Fruit fly (Drosophila melanogaster) whole organism, embryonic: ENCODE data around the gene p-cup.

Experiments used
- Antp ChIP-seq: fragments of 200-800 bp; sonication (Bioruptor generic); optimal IDR thresholded peaks from 3 replicates; lab custom pipeline; 2016; ENCODE audit warnings: missing biosample characterization, missing genetic modification characterization
- BEAF-32 ChIP-seq: fragments of 200-800 bp; sonication (Bioruptor generic); optimal IDR thresholded peaks from 3 replicates; lab custom pipeline; 2017; ENCODE audit warnings: missing biosample characterization, missing genetic modification characterization, mild to moderate bottlenecking, moderate library complexity, missing genetic modification reagents
- Blimp-1 ChIP-seq: fragments of 200-800 bp; sonication (Bioruptor generic); optimal IDR thresholded peaks from 3 replicates; lab custom pipeline; 2018; ENCODE audit warnings: missing biosample characterization, missing genetic modification characterization, mild to moderate bottlenecking, moderate library complexity, missing genetic modification reagents
- C15 ChIP-seq: fragments of 200-800 bp; sonication (Bioruptor generic); IDR thresholded peaks from 3 replicates; pipeline ENCODE4 v1.3.6; 2022; ENCODE audit warnings: missing biosample characterization, missing genetic modification characterization
- CG11093 ChIP-seq: fragments of 200-800 bp; sonication (Bioruptor generic); IDR thresholded peaks from 3 replicates; pipeline ENCODE4 v1.3.6; 2022; ENCODE audit warnings: missing biosample characterization, missing genetic modification characterization
- CG11504 ChIP-seq: fragments of 200-800 bp; sonication (Bioruptor generic); optimal IDR thresholded peaks from 3 replicates; lab custom pipeline; 2019; ENCODE audit warnings: missing biosample characterization, mild to moderate bottlenecking, missing genetic modification characterization, moderate library complexity
- CG12155 ChIP-seq: fragments of 200-800 bp; sonication (Bioruptor generic); optimal IDR thresholded peaks from 3 replicates; lab custom pipeline; 2016; ENCODE audit warnings: missing biosample characterization, missing genetic modification characterization
- CG12744 ChIP-seq: fragments of 200-800 bp; sonication (Bioruptor generic); optimal IDR thresholded peaks from 2 replicates; lab custom pipeline; 2016; ENCODE audit warnings: missing biosample characterization, missing genetic modification characterization
- CG14441 ChIP-seq: fragments of 200-800 bp; sonication (Bioruptor generic); IDR thresholded peaks from 2 replicates; pipeline ENCODE4 v1.3.6; 2022; ENCODE audit warnings: missing biosample characterization, missing genetic modification characterization
- CG14667 ChIP-seq: fragments of 200-800 bp; sonication (Bioruptor generic); IDR thresholded peaks from 2 replicates; pipeline ENCODE4 v1.3.6; 2022; ENCODE audit warnings: missing biosample characterization, missing genetic modification characterization
- CG15011 ChIP-seq: fragments of 200-800 bp; sonication (Bioruptor generic); optimal IDR thresholded peaks from 3 replicates; lab custom pipeline; 2018; ENCODE audit warnings: missing biosample characterization, mild to moderate bottlenecking, missing genetic modification characterization
- CG15696 ChIP-seq: fragments of 200-800 bp; sonication (Bioruptor generic); optimal IDR thresholded peaks from 2 replicates; lab custom pipeline; 2019; ENCODE audit warnings: missing biosample characterization, mild to moderate bottlenecking, missing genetic modification characterization, moderate library complexity
- CG16779 ChIP-seq: fragments of 200-800 bp; sonication (Bioruptor generic); IDR thresholded peaks from 2 replicates; pipeline ENCODE4 v1.3.6; 2022; ENCODE audit warnings: missing biosample characterization, missing genetic modification characterization
- CG16813 ChIP-seq: fragments of 200-800 bp; sonication (Bioruptor generic); IDR thresholded peaks from 3 replicates; pipeline ENCODE4 v1.3.6; 2022; ENCODE audit warnings: missing biosample characterization, missing genetic modification characterization; ENCODE audit not compliant: partially characterized antibody
- CG17328 ChIP-seq: fragments of 200-800 bp; sonication (Bioruptor generic); IDR thresholded peaks from 2 replicates; pipeline ENCODE4 v1.3.6; 2022; ENCODE audit warnings: missing biosample characterization, missing genetic modification characterization
- CG2889 ChIP-seq: fragments of 200-800 bp; sonication (Bioruptor generic); IDR thresholded peaks from 3 replicates; pipeline ENCODE4 v1.3.6; 2022; ENCODE audit warnings: missing biosample characterization, missing genetic modification characterization
- CG31388 ChIP-seq: fragments of 200-800 bp; sonication (Bioruptor generic); optimal IDR thresholded peaks from 2 replicates; lab custom pipeline; 2016; ENCODE audit warnings: missing biosample characterization, missing genetic modification characterization
- CG32772 ChIP-seq: fragments of 200-800 bp; sonication (Bioruptor generic); IDR thresholded peaks from 2 replicates; pipeline ENCODE4 v1.3.6; 2022; ENCODE audit warnings: missing biosample characterization, missing genetic modification characterization
- CG4282 ChIP-seq: fragments of 200-800 bp; sonication (Bioruptor generic); optimal IDR thresholded peaks from 2 replicates; lab custom pipeline; 2016; ENCODE audit warnings: missing biosample characterization, missing genetic modification characterization
- CG4404 ChIP-seq: fragments of 200-800 bp; sonication (Bioruptor generic); IDR thresholded peaks from 2 replicates; pipeline ENCODE4 v1.3.6; 2022; ENCODE audit warnings: missing biosample characterization, missing genetic modification characterization
- CG4424 ChIP-seq: fragments of 200-800 bp; sonication (Bioruptor generic); optimal IDR thresholded peaks from 3 replicates; lab custom pipeline; 2016; ENCODE audit warnings: missing biosample characterization, missing genetic modification characterization
- CG6683 ChIP-seq: fragments of 200-800 bp; sonication (Bioruptor generic); optimal IDR thresholded peaks from 2 replicates; lab custom pipeline; 2017; ENCODE audit warnings: missing biosample characterization, mild to moderate bottlenecking, missing genetic modification characterization, missing genetic modification reagents
- CG7556 ChIP-seq: fragments of 200-800 bp; sonication (Bioruptor generic); optimal IDR thresholded peaks from 2 replicates; lab custom pipeline; 2017; ENCODE audit warnings: missing biosample characterization, mild to moderate bottlenecking, missing genetic modification characterization
- CG8359 ChIP-seq: fragments of 200-800 bp; sonication (Bioruptor generic); optimal IDR thresholded peaks from 2 replicates; lab custom pipeline; 2017; ENCODE audit warnings: missing biosample characterization, mild to moderate bottlenecking, missing genetic modification characterization, borderline replicate concordance
- HHEX ChIP-seq: fragments of 200-800 bp; sonication (Bioruptor generic); optimal IDR thresholded peaks from 3 replicates; lab custom pipeline; 2017; ENCODE audit warnings: missing biosample characterization, mild to moderate bottlenecking, missing genetic modification characterization, missing genetic modification reagents
- MESR4 ChIP-seq: fragments of 200-800 bp; sonication (Bioruptor generic); optimal IDR thresholded peaks from 2 replicates; lab custom pipeline; 2018; ENCODE audit warnings: missing biosample characterization, mild to moderate bottlenecking, missing genetic modification characterization, moderate library complexity
- NK7.1 ChIP-seq: fragments of 200-800 bp; sonication (Bioruptor generic); optimal IDR thresholded peaks from 3 replicates; lab custom pipeline; 2016; ENCODE audit warnings: missing biosample characterization, missing genetic modification characterization
- Sry-β ChIP-seq: fragments of 200-800 bp; sonication (Bioruptor generic); optimal IDR thresholded peaks from 2 replicates; lab custom pipeline; 2018; ENCODE audit warnings: missing biosample characterization, mild to moderate bottlenecking, missing genetic modification characterization, moderate library complexity
- br ChIP-seq: fragments of >200 bp; optimal IDR thresholded peaks from 2 replicates; lab custom pipeline; 2017
- bsh ChIP-seq, 2 experiments: fragments of 200-800 bp; sonication (Bioruptor generic); optimal IDR thresholded peaks; 2 replicates each; lab custom pipeline; 2017 to 2018; ENCODE audit warnings: mild to moderate bottlenecking in 2 of 2, missing biosample characterization in 2 of 2, missing genetic modification characterization in 2 of 2, moderate library complexity in 1 of 2
- cad ChIP-seq: fragments of >200 bp; optimal IDR thresholded peaks from 2 replicates; lab custom pipeline; 2017; ENCODE audit warnings: missing biosample characterization, missing genetic modification characterization
- chif ChIP-seq, 2 experiments: fragments of 200-800 bp; sonication (Bioruptor generic); optimal IDR thresholded peaks; 3 replicates each; lab custom pipeline; 2016; ENCODE audit warnings: missing biosample characterization in 2 of 2, missing genetic modification characterization in 2 of 2
- crc ChIP-seq: fragments of 200-800 bp; sonication (Bioruptor generic); optimal IDR thresholded peaks from 2 replicates; lab custom pipeline; 2016; ENCODE audit warnings: missing biosample characterization, missing genetic modification characterization
- disco-r ChIP-seq: fragments of 200-800 bp; sonication (Bioruptor generic); optimal IDR thresholded peaks from 2 replicates; lab custom pipeline; 2016; ENCODE audit warnings: missing biosample characterization, missing genetic modification characterization
- gcm ChIP-seq: fragments of 200-800 bp; sonication (Bioruptor generic); optimal IDR thresholded peaks from 2 replicates; lab custom pipeline; 2019; ENCODE audit warnings: missing biosample characterization, mild to moderate bottlenecking, missing genetic modification characterization, moderate library complexity
- gem ChIP-seq: fragments of 200-800 bp; sonication (Bioruptor generic); optimal IDR thresholded peaks from 2 replicates; lab custom pipeline; 2019; ENCODE audit warnings: missing biosample characterization, mild to moderate bottlenecking, missing genetic modification characterization, moderate library complexity
- jigr1 ChIP-seq: fragments of 200-800 bp; sonication (Bioruptor generic); IDR thresholded peaks from 3 replicates; pipeline ENCODE4 v1.3.6; 2022; ENCODE audit warnings: missing biosample characterization, missing genetic modification characterization
- jing ChIP-seq: fragments of 200-800 bp; sonication (Bioruptor generic); optimal IDR thresholded peaks from 2 replicates; lab custom pipeline; 2018; ENCODE audit warnings: missing biosample characterization, mild to moderate bottlenecking, missing genetic modification characterization
- ken ChIP-seq: fragments of 200-800 bp; sonication (Bioruptor generic); IDR thresholded peaks from 3 replicates; pipeline ENCODE4 v1.3.6; 2022; ENCODE audit warnings: missing biosample characterization, missing genetic modification characterization
- lab ChIP-seq: fragments of 200-800 bp; sonication (Bioruptor generic); optimal IDR thresholded peaks from 3 replicates; lab custom pipeline; 2017; ENCODE audit warnings: missing biosample characterization, missing genetic modification characterization, mild to moderate bottlenecking, moderate library complexity, missing genetic modification reagents
- mld ChIP-seq: fragments of 200-800 bp; sonication (Bioruptor generic); IDR thresholded peaks from 3 replicates; pipeline ENCODE4 v1.3.6; 2022; ENCODE audit warnings: missing biosample characterization, missing genetic modification characterization; ENCODE audit not compliant: partially characterized antibody
- oc ChIP-seq: fragments of 200-800 bp; sonication (Bioruptor generic); optimal IDR thresholded peaks from 2 replicates; lab custom pipeline; 2018; ENCODE audit warnings: missing biosample characterization, mild to moderate bottlenecking, missing genetic modification characterization, moderate library complexity
- pita ChIP-seq: fragments of 200-800 bp; sonication (Bioruptor generic); optimal IDR thresholded peaks from 2 replicates; lab custom pipeline; 2017; ENCODE audit warnings: missing biosample characterization, mild to moderate bottlenecking, missing genetic modification characterization
- pros ChIP-seq: fragments of 200-800 bp; sonication (Bioruptor generic); optimal IDR thresholded peaks from 3 replicates; lab custom pipeline; 2019; ENCODE audit warnings: missing biosample characterization, mild to moderate bottlenecking, missing genetic modification characterization, moderate library complexity
- sens ChIP-seq: fragments of 200-800 bp; sonication (Bioruptor generic); peaks from one replicate; lab custom pipeline; 2016; ENCODE audit warnings: missing biosample characterization, missing genetic modification characterization
- slbo ChIP-seq: fragments of 200-800 bp; sonication (Bioruptor generic); IDR thresholded peaks from 2 replicates; pipeline ENCODE4 v1.3.6; 2022; ENCODE audit warnings: missing biosample characterization, missing genetic modification characterization
- slou ChIP-seq: fragments of 200-800 bp; sonication (Bioruptor generic); optimal IDR thresholded peaks from 3 replicates; lab custom pipeline; 2016; ENCODE audit warnings: missing biosample characterization, missing genetic modification characterization
- so ChIP-seq: fragments of 200-800 bp; sonication (Bioruptor generic); IDR thresholded peaks from 3 replicates; pipeline ENCODE4 v1.3.6; 2022; ENCODE audit warnings: missing biosample characterization, missing genetic modification characterization
- ssp ChIP-seq: fragments of 200-800 bp; sonication (Bioruptor generic); IDR thresholded peaks from 2 replicates; pipeline ENCODE4 v1.3.6; 2022; ENCODE audit warnings: missing biosample characterization, missing genetic modification characterization
- unpg ChIP-seq: fragments of 200-800 bp; sonication (Bioruptor generic); optimal IDR thresholded peaks from 3 replicates; lab custom pipeline; 2018; ENCODE audit warnings: missing biosample characterization, mild to moderate bottlenecking, missing genetic modification characterization, moderate library complexity
- zen2 ChIP-seq: fragments of 200-800 bp; sonication (Bioruptor generic); IDR thresholded peaks from 3 replicates; pipeline ENCODE4 v1.3.6; 2022; ENCODE audit warnings: missing biosample characterization, missing genetic modification characterization; ENCODE audit not compliant: partially characterized antibody

The p-cup gene

DNA sequence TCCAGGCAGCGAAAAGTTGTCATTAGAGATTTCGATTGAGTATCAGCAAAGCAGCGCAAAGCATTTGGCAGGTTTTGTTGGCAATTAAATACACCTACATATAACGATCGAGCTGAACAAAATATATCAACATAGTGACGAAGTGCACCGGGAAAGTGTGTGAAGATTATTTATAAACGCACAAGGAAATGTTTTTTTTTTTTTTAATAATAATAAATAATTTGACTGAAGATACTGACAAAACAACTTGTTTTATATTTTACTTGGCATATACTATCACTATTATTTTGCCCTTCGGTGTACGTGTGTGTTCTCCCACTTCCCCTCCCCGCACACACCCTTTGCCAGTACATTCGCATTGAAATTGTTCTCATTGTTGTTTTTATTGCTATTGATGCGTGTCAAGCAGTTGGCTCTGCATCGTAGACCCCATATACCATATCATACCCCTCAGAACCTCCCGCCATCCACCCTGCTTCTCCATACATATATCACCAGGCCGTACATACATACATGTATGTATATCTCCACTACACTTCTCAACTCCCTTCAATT lies 46.7 kb upstream of the p-cup start (continued):
- peak; percentile 16 for TF ChIP-seq CG15696 (tag; lab: Kevin White, UChicago)
- peak; percentile 40; the same call in 1 of the 2 replicates for TF ChIP-seq slbo
- TF ChIP-seq CG4282: no peak
- no peak for TF ChIP-seq CG32772
- TF ChIP-seq MESR4 (GFP tag; lab: Kevin White, UChicago): no peak
- TF ChIP-seq CG4424 (GFP tag; lab: Kevin White, UChicago): no peak
- peak; percentile 49 for TF ChIP-seq gem (tag; lab: Kevin White, UChicago)
- TF ChIP-seq gcm (GFP tag; lab: Kevin White, UChicago): no peak
- peak; percentile 69 for TF ChIP-seq sens (GFP tag; lab: Kevin White, UChicago)
- no peak for TF ChIP-seq CG6683 (GFP tag; lab: Kevin White, UChicago)
- TF ChIP-seq mld (GFP tag; lab: Robert Waterston, UW): no peak
- no peak for TF ChIP-seq pita (GFP tag; lab: Kevin White, UChicago)
- no peak for TF ChIP-seq CG15011 (GFP tag; lab: Kevin White, UChicago)
- no peak for TF ChIP-seq slou (GFP tag; lab: Kevin White, UChicago)
- no peak for TF ChIP-seq jing (GFP tag; lab: Kevin White, UChicago)
- no peak for TF ChIP-seq HHEX (GFP tag; lab: Kevin White, UChicago)
- no peak for TF ChIP-seq jigr1 (GFP tag; lab: Robert Waterston, UW)
- TF ChIP-seq NK7.1 (GFP tag; lab: Kevin White, UChicago): no peak
- no peak; the same call in 1 of the 2 replicates for TF ChIP-seq CG14441
- no peak for TF ChIP-seq C15 (GFP tag; lab: Robert Waterston, UW)
- TF ChIP-seq CG8359 (GFP tag; lab: Kevin White, UChicago): no peak
- no peak for TF ChIP-seq CG4404 (GFP tag; lab: Robert Waterston, UW)
- no peak for TF ChIP-seq ssp
- TF ChIP-seq zen2 (GFP tag; lab: Robert Waterston, UW): no peak
- TF ChIP-seq CG31388: no peak
- no peak for TF ChIP-seq cad
- 0 out of 2 replicates have a peak, but pooled peaks have one; percentile 11 for TF ChIP-seq CG14667 (GFP tag; lab: Robert Waterston, UW)
- no peak for TF ChIP-seq CG11093 (GFP tag; lab: Robert Waterston, UW)
- peak; percentile 27 for TF ChIP-seq unpg (GFP tag; lab: Kevin White, UChicago)
- no peak for TF ChIP-seq CG2889 (GFP tag; lab: Robert Waterston, UW)
- TF ChIP-seq BEAF-32 (GFP tag; lab: Kevin White, UChicago): no peak
- no peak for TF ChIP-seq Antp (GFP tag; lab: Kevin White, UChicago)
- TF ChIP-seq chif (GFP tag; optimal IDR thresholded peaks at IDR 0.05; lab: Kevin White, UChicago): no peak
- peak; percentile 35 for TF ChIP-seq CG11504 (tag; lab: Kevin White, UChicago)
- no peak for TF ChIP-seq CG12155 (GFP tag; lab: Kevin White, UChicago)
- no peak for TF ChIP-seq CG7556
- TF ChIP-seq ken (GFP tag; lab: Robert Waterston, UW): no peak
- TF ChIP-seq Blimp-1 (GFP tag; lab: Kevin White, UChicago): peak; percentile 42
- TF ChIP-seq lab: no peak
- no peak for TF ChIP-seq br
- no peak for TF ChIP-seq Sry-β (GFP tag; lab: Kevin White, UChicago)
- TF ChIP-seq CG16813 (GFP tag; lab: Robert Waterston, UW): no peak
- peak; percentile 46 for TF ChIP-seq pros (GFP tag; lab: Kevin White, UChicago)
- TF ChIP-seq CG17328 (GFP tag; lab: Robert Waterston, UW): peak; percentile 20; the same call in 1 of the 2 replicates
- no peak for TF ChIP-seq oc
- TF ChIP-seq crc (GFP tag; lab: Kevin White, UChicago): no peak
- TF ChIP-seq CG12744 (GFP tag; lab: Kevin White, UChicago): no peak
- TF ChIP-seq CG16779 (GFP tag; lab: Robert Waterston, UW): no peak
- TF ChIP-seq bsh (GFP tag; optimal IDR thresholded peaks at IDR 0.05; lab: Kevin White, UChicago): peak in 1 of 2 experiments; percentile 14
- TF ChIP-seq so (GFP tag; lab: Robert Waterston, UW): no peak
- no peak for TF ChIP-seq disco-r (GFP tag; lab: Kevin White, UChicago)
